Worm (Caenorhabditis elegans) whole organism, L4/young adult: ENCODE data around the gene C32D5.14.

Experiments used
- W03F9.2 ChIP-seq: fragments of 150-350 bp; optimal IDR thresholded peaks from 2 replicates; lab custom pipeline; 2014; ENCODE audit warnings: missing biosample characterization, missing genetic modification characterization
- dao-5 ChIP-seq: sonication (generic microtip); optimal IDR thresholded peaks from 2 replicates; lab custom pipeline; 2016; ENCODE audit warnings: missing genotype, missing genetic modification characterization, moderate library complexity, missing compliant biosample characterization

ce11 chrII:6322979-6323378 lies 12.3 kb upstream of the C32D5.14 start, which contains the start of gene C32D5.4:
- no peak for TF ChIP-seq dao-5 (tag; lab: Kevin White, UChicago)
- TF ChIP-seq W03F9.2 (tag; lab: Kevin White, UChicago): no peak
